Worm (Caenorhabditis elegans): Measurements from ENCODE around the gene F25B4.4.
A peak's percentile ranks its signal among the peaks of the same experiment; 100 is the strongest.

F25B4.4 gene

DNA sequence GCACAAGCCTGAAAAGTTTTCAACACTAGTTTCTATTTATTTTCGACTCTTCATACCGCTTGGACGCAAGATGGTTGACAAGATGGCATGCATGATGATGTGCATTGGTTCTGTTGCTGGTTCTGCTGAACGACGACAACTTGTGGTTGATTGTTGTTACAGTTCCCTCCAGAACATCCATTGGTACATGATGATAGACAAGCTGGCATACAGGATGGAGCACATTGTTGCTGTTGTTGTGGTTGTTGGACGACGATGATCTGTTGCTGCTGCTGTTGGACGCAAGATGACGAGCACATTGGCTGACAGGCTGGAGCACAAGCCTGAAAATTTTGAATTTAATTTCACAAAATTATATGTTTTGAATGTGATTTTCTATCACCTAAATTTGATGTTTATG lies 12.4 kb upstream of the F25B4.4 start:
- TF ChIP-seq lsy-2 (tag; optimal IDR thresholded peaks at IDR 0.05) (no peak), lin-11 (tag; optimal IDR thresholded peaks at IDR 0.05) (no peak), alr-1 (tag; optimal IDR thresholded peaks at IDR 0.05) (no peak), ama-1 (optimal IDR thresholded peaks at IDR 0.05) (no peak), ztf-11 (tag; optimal IDR thresholded peaks at IDR 0.05) (no peak), blmp-1 (tag; optimal IDR thresholded peaks at IDR 0.05; ENCODE audit: insufficient read depth) (no peak)

DNA sequence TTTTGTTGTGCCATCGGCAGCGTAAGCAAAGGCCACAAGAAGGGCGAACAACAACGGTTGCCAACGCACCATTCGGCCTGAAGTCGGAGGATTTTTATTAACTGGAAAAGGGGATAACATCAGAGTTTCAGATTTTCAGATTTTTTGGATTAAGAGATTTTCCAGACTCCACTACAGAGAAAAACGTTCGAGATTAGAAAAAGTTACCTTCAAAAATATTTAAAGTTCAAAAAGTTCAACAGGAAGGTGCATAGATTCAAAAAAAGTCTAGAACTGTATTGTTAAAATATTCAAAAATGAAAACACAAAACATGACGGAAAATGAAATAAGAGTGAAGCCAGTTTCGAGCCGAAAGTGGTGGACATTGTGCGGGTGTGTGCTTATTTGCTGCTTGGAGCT lies 8.7 kb upstream of the F25B4.4 start, which contains the start of gene pqn-13:
Gene pqn-13, minus strand, starts transcription at position 101 of the 400 bp plus-strand sequence.
- no peak for TF ChIP-seq nhr-25 (tag; optimal IDR thresholded peaks at IDR 0.05)

ce11 chrV:5677947-5678346 lies 6.7 kb upstream of the F25B4.4 start:
- TF ChIP-seq nhr-237 (tag; optimal IDR thresholded peaks at IDR 0.05) (no peak), ama-1 (optimal IDR thresholded peaks at IDR 0.05) (no peak), nhr-6 (tag; optimal IDR thresholded peaks at IDR 0.05) (no peak), dmd-4 (tag; optimal IDR thresholded peaks at IDR 0.05) (no peak), nhr-12 (tag; optimal IDR thresholded peaks at IDR 0.05) (no peak), aly-2 (tag; optimal IDR thresholded peaks at IDR 0.05) (no peak), ceh-82 (tag; optimal IDR thresholded peaks at IDR 0.05) (no peak), nhr-10 (tag; optimal IDR thresholded peaks at IDR 0.05) (no peak), nhr-23 (tag; optimal IDR thresholded peaks at IDR 0.05) (no peak), lin-13 (GFP tag; optimal IDR thresholded peaks at IDR 0.05) (no peak), peb-1 (tag; optimal IDR thresholded peaks at IDR 0.05) (no peak)

ce11 chrV:5682530-5682929 lies 2.1 kb upstream of the F25B4.4 start, which contains the start of gene prp-39:
Gene prp-39 (minus strand): TSS chrV:5682630.
- TF ChIP-seq lin-11 (tag; optimal IDR thresholded peaks at IDR 0.05), result no peak
- TF ChIP-seq elt-1 (tag; optimal IDR thresholded peaks at IDR 0.05), result no peak
- no peak for TF ChIP-seq dmd-4 (tag; optimal IDR thresholded peaks at IDR 0.05)
- TF ChIP-seq mdl-1 (tag; optimal IDR thresholded peaks at IDR 0.05), result no peak
- TF ChIP-seq blmp-1 (tag; optimal IDR thresholded peaks at IDR 0.05; ENCODE audit: insufficient read depth), result no peak
- no peak for TF ChIP-seq gmeb-1 (tag; optimal IDR thresholded peaks at IDR 0.05)
- TF ChIP-seq snpc-4 (tag; optimal IDR thresholded peaks at IDR 0.05), result no peak
- TF ChIP-seq crh-2 (tag; optimal IDR thresholded peaks at IDR 0.05), result no peak
- no peak for TF ChIP-seq sma-9 (GFP tag; optimal IDR thresholded peaks at IDR 0.05)
- no peak for TF ChIP-seq sma-9 (tag; optimal IDR thresholded peaks at IDR 0.05)
- TF ChIP-seq Y55F3AM.14 (GFP tag; optimal IDR thresholded peaks at IDR 0.05), result no peak
- TF ChIP-seq ztf-11 (tag; optimal IDR thresholded peaks at IDR 0.05), result no peak
- no peak for TF ChIP-seq alr-1 (tag; optimal IDR thresholded peaks at IDR 0.05)
- TF ChIP-seq fos-1 (tag; optimal IDR thresholded peaks at IDR 0.05), result no peak
- TF ChIP-seq nhr-237 (tag; optimal IDR thresholded peaks at IDR 0.05), result no peak
- no peak for TF ChIP-seq C34F6.9 (tag; optimal IDR thresholded peaks at IDR 0.05)

- TF ChIP-seq unc-55 (GFP tag; optimal IDR thresholded peaks at IDR 0.05), result peak; percentile 64
- TF ChIP-seq nhr-129 (tag; optimal IDR thresholded peaks at IDR 0.05), result peak; percentile 82
- peak; percentile 68 for TF ChIP-seq C34F6.9 (tag; optimal IDR thresholded peaks at IDR 0.05)
- TF ChIP-seq nhr-21 (tag; optimal IDR thresholded peaks at IDR 0.05), result peak; percentile 41
- peak; percentile 74 for TF ChIP-seq sma-9 (GFP tag; optimal IDR thresholded peaks at IDR 0.05)
- no peak for TF ChIP-seq sma-9 (tag; optimal IDR thresholded peaks at IDR 0.05)
- TF ChIP-seq egl-27 (tag; optimal IDR thresholded peaks at IDR 0.05), result no peak
- TF ChIP-seq nhr-25 (tag; optimal IDR thresholded peaks at IDR 0.05), result peak; percentile 33
- TF ChIP-seq R02D3.7 (tag; optimal IDR thresholded peaks at IDR 0.05), result no peak
- TF ChIP-seq crh-2 (tag; optimal IDR thresholded peaks at IDR 0.05), result peak; percentile 67
- peak; percentile 40 for TF ChIP-seq fos-1 (tag; optimal IDR thresholded peaks at IDR 0.05)
- TF ChIP-seq lsy-2 (tag; optimal IDR thresholded peaks at IDR 0.05), result peak in 1 of 2 experiments; percentile 41
- no peak for TF ChIP-seq F13H6.1 (tag; optimal IDR thresholded peaks at IDR 0.05)
Measured at ce11 chrV:5687115-5687979, 2.7 kb downstream of the F25B4.4 start, which contains the start of gene F25B4.7. Gene F25B4.7 (minus strand): TSS chrV:5687226.

All from whole organism, L2 larva.